Fruit fly (Drosophila melanogaster) whole organism, pupa: ENCODE measurements around the gene cert.
"Not testable (repeated sequence)": the region's sequence is repeated elsewhere in the genome, so short reads cannot be mapped to it uniquely, and the experiment has no call there.

Experiments
- CG10348 ChIP-seq: fragments of 200-800 bp; sonication (Bioruptor generic); IDR thresholded peaks from 2 replicates; pipeline ENCODE4 v1.3.6; 2022; ENCODE audit warnings: missing biosample characterization, missing genetic modification characterization
- CG12605 ChIP-seq: fragments of 200-800 bp; sonication (Bioruptor generic); IDR thresholded peaks from 2 replicates; pipeline ENCODE4 v1.3.6; 2022; ENCODE audit warnings: missing biosample characterization, missing genetic modification characterization
- CG13204 ChIP-seq: fragments of 200-800 bp; sonication (Bioruptor generic); optimal IDR thresholded peaks from 2 replicates; lab custom pipeline; 2018; ENCODE audit warnings: missing biosample characterization, mild to moderate bottlenecking, missing genetic modification characterization, moderate library complexity
- CG15710 ChIP-seq: fragments of 200-800 bp; sonication (Bioruptor generic); optimal IDR thresholded peaks from 2 replicates; lab custom pipeline; 2018; ENCODE audit warnings: missing biosample characterization, mild to moderate bottlenecking, missing genetic modification characterization, moderate library complexity
- CG17806 ChIP-seq: fragments of 200-800 bp; sonication (Bioruptor generic); optimal IDR thresholded peaks from 2 replicates; lab custom pipeline; 2018; ENCODE audit warnings: missing biosample characterization, mild to moderate bottlenecking, missing genetic modification characterization, moderate library complexity
- CG32121 ChIP-seq: fragments of 200-800 bp; sonication (Bioruptor generic); IDR thresholded peaks from 2 replicates; pipeline ENCODE4 v1.3.6; 2022; ENCODE audit warnings: missing biosample characterization, missing genetic modification characterization
- CG34367 ChIP-seq: fragments of 200-800 bp; sonication (Bioruptor generic); optimal IDR thresholded peaks from 2 replicates; lab custom pipeline; 2018; ENCODE audit warnings: missing biosample characterization, mild to moderate bottlenecking, missing genetic modification characterization
- CG4496 ChIP-seq: fragments of 200-800 bp; sonication (Bioruptor generic); IDR thresholded peaks from 3 replicates; pipeline ENCODE4 v1.3.6; 2022; ENCODE audit warnings: missing biosample characterization, missing genetic modification characterization
- CG8159 ChIP-seq: fragments of 200-800 bp; sonication (Bioruptor generic); optimal IDR thresholded peaks from 3 replicates; lab custom pipeline; 2018; ENCODE audit warnings: missing biosample characterization, mild to moderate bottlenecking, missing genetic modification characterization, moderate library complexity
- CG8301 ChIP-seq: fragments of 200-800 bp; sonication (Bioruptor generic); optimal IDR thresholded peaks from 2 replicates; lab custom pipeline; 2018; ENCODE audit warnings: missing biosample characterization, mild to moderate bottlenecking, missing genetic modification characterization
- CG9948 ChIP-seq: fragments of 200-800 bp; sonication (Bioruptor generic); optimal IDR thresholded peaks from 2 replicates; lab custom pipeline; 2018; ENCODE audit warnings: missing biosample characterization, mild to moderate bottlenecking, missing genetic modification characterization, moderate library complexity
- D1 ChIP-seq: fragments of 200-800 bp; sonication (Bioruptor generic); optimal IDR thresholded peaks from 2 replicates; lab custom pipeline; 2018; ENCODE audit warnings: missing biosample characterization, mild to moderate bottlenecking, missing genetic modification characterization, moderate library complexity
- EcR ChIP-seq: fragments of 200-800 bp; sonication (Bioruptor generic); optimal IDR thresholded peaks from 3 replicates; lab custom pipeline; 2019; ENCODE audit warnings: missing biosample characterization, missing genetic modification characterization, mild to moderate bottlenecking, moderate library complexity, missing genetic modification reagents
- Ets98B ChIP-seq: fragments of 200-800 bp; sonication (Bioruptor generic); IDR thresholded peaks from 2 replicates; pipeline ENCODE4 v1.3.6; 2022; ENCODE audit warnings: missing biosample characterization, missing genetic modification characterization
- Pif1A ChIP-seq: fragments of 200-800 bp; sonication (Bioruptor generic); optimal IDR thresholded peaks from 3 replicates; lab custom pipeline; 2016; ENCODE audit warnings: missing biosample characterization, missing genetic modification characterization
- Pif1B ChIP-seq: fragments of 200-800 bp; sonication (Bioruptor generic); optimal IDR thresholded peaks from 3 replicates; lab custom pipeline; 2016; ENCODE audit warnings: missing biosample characterization, missing genetic modification characterization
- Snoo ChIP-seq: fragments of 200-800 bp; sonication (Bioruptor generic); optimal IDR thresholded peaks from 3 replicates; lab custom pipeline; 2017; ENCODE audit warnings: missing biosample characterization, mild to moderate bottlenecking, missing genetic modification characterization, inconsistent platforms
- fd96Ca ChIP-seq: fragments of 200-800 bp; sonication (Bioruptor generic); IDR thresholded peaks from 3 replicates; pipeline ENCODE4 v1.3.6; 2022; ENCODE audit warnings: missing biosample characterization, missing genetic modification characterization
- gl ChIP-seq: fragments of 200-800 bp; sonication (Bioruptor generic); optimal IDR thresholded peaks from 2 replicates; lab custom pipeline; 2018; ENCODE audit warnings: missing biosample characterization, mild to moderate bottlenecking, missing genetic modification characterization
- rn ChIP-seq: fragments of 200-800 bp; sonication (Bioruptor generic); IDR thresholded peaks from 2 replicates; pipeline ENCODE4 v1.3.6; 2022; ENCODE audit warnings: missing biosample characterization, missing genetic modification characterization

cert gene

dm6 chr3L:8240501-8240900, 49.2 kb downstream of the cert start, which contains the start of gene CG7213:
CG7213 (minus strand) TSS chr3L:8240601.
- no peak for TF ChIP-seq Pif1A (GFP tag; lab: Kevin White, UChicago)
- no peak for TF ChIP-seq Snoo
- no peak for TF ChIP-seq CG8301 (tag; lab: Kevin White, UChicago)
- TF ChIP-seq CG15710 (tag; lab: Kevin White, UChicago): no peak
- TF ChIP-seq CG13204 (GFP tag; lab: Kevin White, UChicago): no peak
- TF ChIP-seq CG9948: no peak
- no peak for TF ChIP-seq gl
- no peak for TF ChIP-seq Pif1B (GFP tag; lab: Kevin White, UChicago)
- no peak for TF ChIP-seq CG34367 (tag; lab: Kevin White, UChicago)
- no peak for TF ChIP-seq CG12605
- TF ChIP-seq Ets98B (GFP tag; lab: Robert Waterston, UW): no peak
- no peak for TF ChIP-seq CG32121
- no peak for TF ChIP-seq CG10348 (GFP tag; lab: Robert Waterston, UW)
- no peak for TF ChIP-seq CG4496
- no peak for TF ChIP-seq EcR (GFP tag; lab: Kevin White, UChicago)
- no peak for TF ChIP-seq D1 (tag; lab: Kevin White, UChicago)
- TF ChIP-seq fd96Ca (GFP tag; lab: Robert Waterston, UW): no peak
- no peak for TF ChIP-seq CG8159
- no peak for TF ChIP-seq rn (GFP tag; lab: Robert Waterston, UW)
- no peak for TF ChIP-seq CG17806 (tag; lab: Kevin White, UChicago)

dm6 chr3L:8238347-8238746, 51.3 kb downstream of the cert start, which contains the start of gene Dscam4:
Dscam4 (plus strand) TSS chr3L:8238647.
- not testable (repeated sequence) for TF ChIP-seq CG10348 (GFP tag; lab: Robert Waterston, UW); CG8301 (tag; lab: Kevin White, UChicago); EcR (GFP tag; lab: Kevin White, UChicago)
- TF ChIP-seq, all 21 proteins: peak for 0; not testable (repeated sequence) for 21
